Fruit fly (Drosophila melanogaster): Measurements from ENCODE around the gene CG46412.

CG46412 gene

dm6 chr3L:11526644-11527184 lies 37.2 kb downstream of the CG46412 start:
- no peak for TF ChIP-seq CG10348 (GFP tag; IDR thresholded peaks at IDR 0.05)
- no peak for TF ChIP-seq gl (tag; optimal IDR thresholded peaks at IDR 0.05)
- TF ChIP-seq CG8159 (tag; optimal IDR thresholded peaks at IDR 0.05), result no peak
- TF ChIP-seq CG4496 (GFP tag; IDR thresholded peaks at IDR 0.05), result no peak
- no peak for TF ChIP-seq CG9948 (tag; optimal IDR thresholded peaks at IDR 0.05)
- TF ChIP-seq Snoo (tag; optimal IDR thresholded peaks at IDR 0.05), result no peak
- TF ChIP-seq EcR (GFP tag; optimal IDR thresholded peaks at IDR 0.05), result peak; percentile 51
- TF ChIP-seq Pif1B (GFP tag; optimal IDR thresholded peaks at IDR 0.05), result no peak
- TF ChIP-seq Pif1A (GFP tag; optimal IDR thresholded peaks at IDR 0.05), result no peak

- peak; percentile 27 for TF ChIP-seq EcR (GFP tag; optimal IDR thresholded peaks at IDR 0.05)
- no peak for TF ChIP-seq Pif1B (GFP tag; optimal IDR thresholded peaks at IDR 0.05)
Measured at dm6 chr3L:11525765-11526164, 38.1 kb downstream of the CG46412 start.

dm6 chr3L:11523286-11523685 lies 40.6 kb downstream of the CG46412 start:
- TF ChIP-seq CG10348 (GFP tag; IDR thresholded peaks at IDR 0.05) (no peak), CG13204 (GFP tag; optimal IDR thresholded peaks at IDR 0.05) (no peak), CG9948 (tag; optimal IDR thresholded peaks at IDR 0.05) (no peak), D1 (tag; optimal IDR thresholded peaks at IDR 0.05) (no peak), Pif1A (GFP tag; optimal IDR thresholded peaks at IDR 0.05) (no peak), CG8301 (tag; optimal IDR thresholded peaks at IDR 0.05) (no peak), gl (tag; optimal IDR thresholded peaks at IDR 0.05) (no peak), CG34367 (tag; optimal IDR thresholded peaks at IDR 0.05) (no peak), CG32121 (GFP tag; IDR thresholded peaks at IDR 0.05) (no peak), CG12605 (GFP tag; IDR thresholded peaks at IDR 0.05) (no peak), CG8159 (tag; optimal IDR thresholded peaks at IDR 0.05) (no peak), EcR (GFP tag; optimal IDR thresholded peaks at IDR 0.05) (no peak), Snoo (tag; optimal IDR thresholded peaks at IDR 0.05) (no peak), CG4496 (GFP tag; IDR thresholded peaks at IDR 0.05) (no peak), CG17806 (tag; optimal IDR thresholded peaks at IDR 0.05) (no peak), rn (GFP tag; IDR thresholded peaks at IDR 0.05) (no peak), Ets98B (GFP tag; IDR thresholded peaks at IDR 0.05) (no peak), CG14655 (GFP tag; optimal IDR thresholded peaks at IDR 0.05) (no peak)

dm6 chr3L:11522613-11523012 lies 41.3 kb downstream of the CG46412 start, which contains the start of the genes CG11714 and Fuca:
TSS of gene CG11714 (minus strand) at chr3L:11522713.
TSS of gene Fuca (minus strand) at chr3L:11522713.
- TF ChIP-seq CG13204 (GFP tag; optimal IDR thresholded peaks at IDR 0.05), result no peak
- no peak for TF ChIP-seq CG12605 (GFP tag; IDR thresholded peaks at IDR 0.05)
- TF ChIP-seq D1 (tag; optimal IDR thresholded peaks at IDR 0.05), result no peak
- TF ChIP-seq rn (GFP tag; IDR thresholded peaks at IDR 0.05), result no peak
- TF ChIP-seq gl (tag; optimal IDR thresholded peaks at IDR 0.05), result no peak
- no peak for TF ChIP-seq Pif1A (GFP tag; optimal IDR thresholded peaks at IDR 0.05)
- no peak for TF ChIP-seq CG34367 (tag; optimal IDR thresholded peaks at IDR 0.05)
- TF ChIP-seq Pif1B (GFP tag; optimal IDR thresholded peaks at IDR 0.05), result no peak
- TF ChIP-seq EcR (GFP tag; optimal IDR thresholded peaks at IDR 0.05), result no peak
- no peak for TF ChIP-seq CG14655 (GFP tag; optimal IDR thresholded peaks at IDR 0.05)

dm6 chr3L:11516229-11516628 lies 47.6 kb downstream of the CG46412 start:
- no peak for TF ChIP-seq CG12605 (GFP tag; IDR thresholded peaks at IDR 0.05)
- no peak for TF ChIP-seq CG13204 (GFP tag; optimal IDR thresholded peaks at IDR 0.05)
- TF ChIP-seq CG32121 (GFP tag; IDR thresholded peaks at IDR 0.05), result no peak
- TF ChIP-seq CG10348 (GFP tag; IDR thresholded peaks at IDR 0.05), result no peak
- no peak for TF ChIP-seq gl (tag; optimal IDR thresholded peaks at IDR 0.05)

dm6 chr3L:11515349-11516079 lies 48.4 kb downstream of the CG46412 start:
- no peak for TF ChIP-seq Pif1A (GFP tag; optimal IDR thresholded peaks at IDR 0.05)
- TF ChIP-seq CG34367 (tag; optimal IDR thresholded peaks at IDR 0.05), result no peak

All from whole organism, pupa.